Fruit fly (Drosophila melanogaster): ENCODE measurements around the gene Sec16.

The Sec16 gene

DNA sequence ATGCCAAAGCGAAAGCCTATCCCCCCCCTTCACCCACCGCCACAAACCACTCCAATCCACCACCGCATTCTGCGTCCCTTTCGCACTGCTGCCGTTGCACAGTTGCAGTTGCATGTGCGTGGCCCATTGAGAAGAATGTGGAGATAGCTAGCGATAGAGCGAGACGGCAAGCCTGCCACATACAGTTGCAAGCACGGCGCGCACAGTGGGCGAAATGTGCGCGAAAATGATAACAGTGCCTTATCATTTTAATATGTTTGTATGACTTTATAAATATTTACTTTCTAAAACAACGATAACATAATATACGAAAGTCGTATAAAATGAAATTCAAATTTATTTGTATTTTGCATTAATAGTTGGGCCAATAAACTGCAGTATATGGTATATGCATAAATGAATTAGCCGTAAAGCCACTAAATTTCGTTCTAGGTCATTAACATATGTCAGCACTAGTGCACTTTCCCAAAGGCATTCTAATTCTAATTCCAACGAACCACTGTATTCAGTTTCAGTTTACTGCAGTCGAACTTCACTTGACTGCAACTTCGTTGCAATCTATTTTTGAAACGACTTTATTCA lies 19.9 kb upstream of the Sec16 start (continued):
- TF ChIP-seq gt (GFP tag; IDR thresholded peaks at IDR 0.05) = no peak
- peak; percentile 73 for TF ChIP-seq CG1602 (GFP tag; optimal IDR thresholded peaks at IDR 0.05)
- TF ChIP-seq CG2202 (tag; optimal IDR thresholded peaks at IDR 0.05) = peak; percentile 74
- peak; percentile 81 for TF ChIP-seq gsb-n (tag; optimal IDR thresholded peaks at IDR 0.05)
- TF ChIP-seq nmo (GFP tag; optimal IDR thresholded peaks at IDR 0.05) = peak; percentile 88
- TF ChIP-seq CG4854 (GFP tag; optimal IDR thresholded peaks at IDR 0.05) = no peak
- TF ChIP-seq tio (GFP tag; optimal IDR thresholded peaks at IDR 0.05) = peak; percentile 85
- TF ChIP-seq mld (GFP tag; IDR thresholded peaks at IDR 0.05; ENCODE audit: partially characterized antibody) = no peak
- no peak for TF ChIP-seq CG4360 (GFP tag; IDR thresholded peaks at IDR 0.05)
- no peak for TF ChIP-seq ab (GFP tag; optimal IDR thresholded peaks at IDR 0.05)
- TF ChIP-seq bab2 (GFP tag; optimal IDR thresholded peaks at IDR 0.05) = peak; percentile 42
- peak; percentile 66 for TF ChIP-seq sim (GFP tag; IDR thresholded peaks at IDR 0.05)
- peak; percentile 12 for TF ChIP-seq CG17385 (GFP tag; optimal IDR thresholded peaks at IDR 0.05)
- TF ChIP-seq CG8388 (GFP tag; optimal IDR thresholded peaks at IDR 0.05) = peak; percentile 76
- peak; percentile 26; the same call in 1 of the 3 replicates for TF ChIP-seq dysf (GFP tag; IDR thresholded peaks at IDR 0.05)
- TF ChIP-seq sqz (GFP tag; optimal IDR thresholded peaks at IDR 0.05) = peak; percentile 32
- peak; percentile 6 for TF ChIP-seq Jarid2 (GFP tag; optimal IDR thresholded peaks at IDR 0.05)
- TF ChIP-seq CG15696 (tag; optimal IDR thresholded peaks at IDR 0.05) = peak; percentile 68
- TF ChIP-seq dpn (GFP tag; optimal IDR thresholded peaks at IDR 0.05) = peak; percentile 18 to 61
- TF ChIP-seq PHDP (tag; optimal IDR thresholded peaks at IDR 0.05) = peak; percentile 66
- no peak; the same call in 1 of the 2 replicates for TF ChIP-seq chm (GFP tag; IDR thresholded peaks at IDR 0.05)
- no peak for TF ChIP-seq kni (GFP tag; optimal IDR thresholded peaks at IDR 0.05)
- TF ChIP-seq CG18619 (GFP tag; optimal IDR thresholded peaks at IDR 0.05) = peak; percentile 52
- peak; percentile 19 for TF ChIP-seq CG30020 (tag; optimal IDR thresholded peaks at IDR 0.05)
- peak; percentile 68; the same call in 2 of the 3 replicates for TF ChIP-seq zfh1 (GFP tag; IDR thresholded peaks at IDR 0.05)
- peak; percentile 96 for TF ChIP-seq crol (GFP tag; IDR thresholded peaks at IDR 0.05)
- no peak for TF ChIP-seq HmgZ (tag; optimal IDR thresholded peaks at IDR 0.05)
- no peak for TF ChIP-seq CG2120 (GFP tag; optimal IDR thresholded peaks at IDR 0.05)
- TF ChIP-seq tx (GFP tag; optimal IDR thresholded peaks at IDR 0.05) = no peak
- no peak for TF ChIP-seq nerfin-2 (GFP tag; IDR thresholded peaks at IDR 0.05; ENCODE audit: partially characterized antibody)
- TF ChIP-seq Chrac-16 (GFP tag; optimal IDR thresholded peaks at IDR 0.05) = peak; percentile 64
- no peak for TF ChIP-seq Fer1 (GFP tag; optimal IDR thresholded peaks at IDR 0.05)
- TF ChIP-seq Hmr (GFP tag; optimal IDR thresholded peaks at IDR 0.05) = no peak
- TF ChIP-seq gce (GFP tag; IDR thresholded peaks at IDR 0.05) = 0 out of 3 replicates have a peak, but pooled peaks have one; percentile 32
- TF ChIP-seq pros (GFP tag; optimal IDR thresholded peaks at IDR 0.05) = no peak
- TF ChIP-seq CG14441 (GFP tag; IDR thresholded peaks at IDR 0.05) = 0 out of 2 replicates have a peak, but pooled peaks have one; percentile 6
- TF ChIP-seq vnd (GFP tag; IDR thresholded peaks at IDR 0.05; ENCODE audit: partially characterized antibody) = no peak
- peak; percentile 38; the same call in 1 of the 2 replicates for TF ChIP-seq CG32772 (GFP tag; IDR thresholded peaks at IDR 0.05)
- TF ChIP-seq CG8290 (GFP tag; optimal IDR thresholded peaks at IDR 0.05) = peak; percentile 51
- no peak for TF ChIP-seq CG8290 (tag; optimal IDR thresholded peaks at IDR 0.05)
- no peak for TF ChIP-seq sens-2 (GFP tag; IDR thresholded peaks at IDR 0.05)
- TF ChIP-seq Eip74EF (GFP tag; optimal IDR thresholded peaks at IDR 0.05) = no peak
- TF ChIP-seq CG8359 (GFP tag; optimal IDR thresholded peaks at IDR 0.05; ENCODE audit: borderline replicate concordance) = peak; percentile 70
- peak; percentile 67 for TF ChIP-seq nerfin-1 (tag; optimal IDR thresholded peaks at IDR 0.05)
- peak; percentile 36 for TF ChIP-seq CG2116 (GFP tag; optimal IDR thresholded peaks at IDR 0.05)
- no peak for TF ChIP-seq sc (optimal IDR thresholded peaks at IDR 0.05)
- peak; percentile 79 for TF ChIP-seq sc (GFP tag; optimal IDR thresholded peaks at IDR 0.05)
- peak; percentile 43 for TF ChIP-seq pum (GFP tag; optimal IDR thresholded peaks at IDR 0.05)
- peak; percentile 51 for TF ChIP-seq slp2 (GFP tag; optimal IDR thresholded peaks at IDR 0.05)
- TF ChIP-seq Sox100B (GFP tag; optimal IDR thresholded peaks at IDR 0.05) = peak; percentile 76
